ENCODE assay signal across 1 worm cellular context in the genomic region with DNA sequence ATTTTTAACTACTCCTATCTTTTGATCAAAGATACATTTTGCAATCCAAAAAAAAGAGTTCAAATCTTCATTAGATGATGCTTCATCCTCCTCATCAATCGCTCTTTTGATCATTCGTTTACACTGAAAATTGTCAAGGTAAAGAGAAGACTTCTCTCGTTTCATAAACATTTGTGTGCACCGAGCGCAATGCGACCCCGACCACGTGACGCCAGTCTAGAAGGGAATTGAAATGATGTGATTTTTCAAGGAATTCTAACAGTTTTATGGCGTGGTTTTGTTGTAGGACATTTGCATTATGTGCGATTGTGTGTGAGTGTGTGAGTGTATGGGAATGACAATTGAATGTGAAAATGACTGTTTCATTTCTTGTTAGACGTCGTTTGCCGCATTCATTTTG.
TF ChIP-seq lines count a peak whose summit lies in the region.

No protein-coding gene starts in this region.

TF ChIP-seq in whole organism, L1 larva, 84 proteins besides CTCF, POLR2A, EP300 and RAD21 (continued from another document):
- TF ChIP-seq zag-1 (tag; optimal IDR thresholded peaks at IDR 0.05; lab: Kevin White, UChicago) (no peak), nhr-28 (tag; optimal IDR thresholded peaks at IDR 0.05; lab: Kevin White, UChicago) (no peak), ets-5 (GFP tag; IDR thresholded peaks at IDR 0.05; lab: Robert Waterston, UW) (no peak), zip-4 (GFP tag; optimal IDR thresholded peaks at IDR 0.05; lab: Kevin White, UChicago) (no peak), lsy-2 (tag; optimal IDR thresholded peaks at IDR 0.05; lab: Kevin White, UChicago) (peak; percentile 25 to 53), aly-2 (tag; optimal IDR thresholded peaks at IDR 0.05; lab: Kevin White, UChicago) (no peak), nhr-19 (GFP tag; conservative IDR thresholded peaks at IDR 0.05; lab: Robert Waterston, UW) (peak; percentile 72), lin-15B (tag; optimal IDR thresholded peaks at IDR 0.05; lab: Kevin White, UChicago) (no peak), unc-130 (tag; optimal IDR thresholded peaks at IDR 0.05; lab: Kevin White, UChicago) (no peak), vab-15 (tag; optimal IDR thresholded peaks at IDR 0.05; lab: Kevin White, UChicago) (no peak), nhr-85 (tag; lab: Kevin White, UChicago) (peak; percentile 78), nhr-12 (tag; optimal IDR thresholded peaks at IDR 0.05; lab: Kevin White, UChicago) (no peak), lin-13 (GFP tag; optimal IDR thresholded peaks at IDR 0.05; lab: Kevin White, UChicago) (no peak), ceh-88 (GFP tag; IDR thresholded peaks at IDR 0.05; lab: Robert Waterston, UW) (no peak), hlh-4 (tag; optimal IDR thresholded peaks at IDR 0.05; lab: Kevin White, UChicago) (no peak), elt-3 (tag; optimal IDR thresholded peaks at IDR 0.05; lab: Kevin White, UChicago) (no peak), isw-1 (GFP tag; IDR thresholded peaks at IDR 0.05; lab: Robert Waterston, UW) (no peak), efl-1 (optimal IDR thresholded peaks at IDR 0.05; lab: Kevin White, UChicago) (peak in 1 of 2 experiments; percentile 11), efl-1 (GFP tag; optimal IDR thresholded peaks at IDR 0.05 in 1 of 2; lab: Kevin White, UChicago) (peak in 1 of 2 experiments; percentile 74), sptf-1 (tag; optimal IDR thresholded peaks at IDR 0.05; lab: Kevin White, UChicago) (no peak), egl-13 (tag; optimal IDR thresholded peaks at IDR 0.05; lab: Kevin White, UChicago) (no peak), rnt-1 (tag; optimal IDR thresholded peaks at IDR 0.05; lab: Kevin White, UChicago) (peak; percentile 75), nhr-71 (tag; optimal IDR thresholded peaks at IDR 0.05; lab: Kevin White, UChicago) (peak; percentile 79), hpl-2 (GFP tag; optimal IDR thresholded peaks at IDR 0.05; lab: Kevin White, UChicago) (no peak), blmp-1 (tag; optimal IDR thresholded peaks at IDR 0.05; lab: Kevin White, UChicago) (no peak), ztf-4 (tag; optimal IDR thresholded peaks at IDR 0.05; lab: Kevin White, UChicago) (peak; percentile 8), xbp-1 (tag; optimal IDR thresholded peaks at IDR 0.05; lab: Kevin White, UChicago) (peak; percentile 2), sup-37 (GFP tag; optimal IDR thresholded peaks at IDR 0.05; lab: Kevin White, UChicago) (no peak), tbx-2 (tag; optimal IDR thresholded peaks at IDR 0.05; lab: Kevin White, UChicago) (peak; percentile 14)
